In genomic region chr3L:9836524-9837047, dm6 we compare ENCODE assay signal across 1 fruit fly cellular context.
TF ChIP-seq lines count a peak whose summit lies in the region.

Gene I-2, minus strand, starts transcription at chr3L:9836805.

TF ChIP-seq in whole organism, embryonic, 481 proteins besides CTCF, POLR2A, EP300 and RAD21 (continued from another document and continues in another):
- peak; percentile 70 for TF ChIP-seq CG9932 (GFP tag; IDR thresholded peaks at IDR 0.05; lab: Robert Waterston, UW)
- peak; percentile 51 for TF ChIP-seq gfzf (GFP tag; optimal IDR thresholded peaks at IDR 0.05; lab: Kevin White, UChicago)
- no peak for TF ChIP-seq CG30403 (GFP tag; optimal IDR thresholded peaks at IDR 0.05; lab: Kevin White, UChicago)
- no peak for TF ChIP-seq CG6175 (GFP tag; IDR thresholded peaks at IDR 0.05; lab: Robert Waterston, UW)
- peak; percentile 88 for TF ChIP-seq knrl (GFP tag; IDR thresholded peaks at IDR 0.05; lab: Robert Waterston, UW; ENCODE audit: partially characterized antibody)
- peak; percentile 86 for TF ChIP-seq Scr (GFP tag; IDR thresholded peaks at IDR 0.05; lab: Robert Waterston, UW; ENCODE audit: partially characterized antibody)
- TF ChIP-seq sisA (GFP tag; IDR thresholded peaks at IDR 0.05; lab: Robert Waterston, UW): no peak
- TF ChIP-seq Rfx (GFP tag; IDR thresholded peaks at IDR 0.05; lab: Robert Waterston, UW): peak; percentile 32; the same call in 1 of the 2 replicates
- TF ChIP-seq BtbVII (GFP tag; optimal IDR thresholded peaks at IDR 0.05; lab: Kevin White, UChicago): no peak
- TF ChIP-seq Nf-YC (tag; optimal IDR thresholded peaks at IDR 0.05; lab: Kevin White, UChicago): no peak
- no peak for TF ChIP-seq CG1603 (tag; optimal IDR thresholded peaks at IDR 0.05; lab: Kevin White, UChicago)
- TF ChIP-seq Nf-YA (GFP tag; IDR thresholded peaks at IDR 0.05; lab: Robert Waterston, UW): no peak
- TF ChIP-seq Bdp1 (GFP tag; optimal IDR thresholded peaks at IDR 0.05; lab: Kevin White, UChicago): no peak
- TF ChIP-seq mld (GFP tag; IDR thresholded peaks at IDR 0.05; lab: Robert Waterston, UW; ENCODE audit: partially characterized antibody): 0 out of 3 replicates have a peak, but pooled peaks have one; percentile 41
- peak; percentile 45; the same call in 1 of the 2 replicates for TF ChIP-seq E2f2 (GFP tag; IDR thresholded peaks at IDR 0.05; lab: Robert Waterston, UW)
- TF ChIP-seq cas (GFP tag; IDR thresholded peaks at IDR 0.05; lab: Robert Waterston, UW): no peak
- peak; percentile 60 for TF ChIP-seq tna (GFP tag; IDR thresholded peaks at IDR 0.05; lab: Robert Waterston, UW; ENCODE audit: partially characterized antibody)
- no peak for TF ChIP-seq nom (GFP tag; optimal IDR thresholded peaks at IDR 0.05; lab: Kevin White, UChicago)
- no peak for TF ChIP-seq CG17568 (GFP tag; optimal IDR thresholded peaks at IDR 0.05; lab: Kevin White, UChicago)
- TF ChIP-seq Bgb (GFP tag; IDR thresholded peaks at IDR 0.05; lab: Robert Waterston, UW; ENCODE audit: partially characterized antibody): peak; percentile 91
- no peak for TF ChIP-seq klu (GFP tag; IDR thresholded peaks at IDR 0.05; lab: Robert Waterston, UW)
- peak; percentile 40; the same call in 1 of the 3 replicates for TF ChIP-seq CG34422 (GFP tag; IDR thresholded peaks at IDR 0.05; lab: Robert Waterston, UW)
- TF ChIP-seq ham (GFP tag; IDR thresholded peaks at IDR 0.05; lab: Robert Waterston, UW): no peak
- no peak for TF ChIP-seq CG12744 (GFP tag; optimal IDR thresholded peaks at IDR 0.05; lab: Kevin White, UChicago)
- peak; percentile 49 for TF ChIP-seq Myb (GFP tag; optimal IDR thresholded peaks at IDR 0.05; lab: Kevin White, UChicago)
- TF ChIP-seq tio (GFP tag; optimal IDR thresholded peaks at IDR 0.05; lab: Kevin White, UChicago): no peak
- TF ChIP-seq CG6272 (GFP tag; IDR thresholded peaks at IDR 0.05; lab: Robert Waterston, UW): no peak
- TF ChIP-seq gsb (GFP tag; IDR thresholded peaks at IDR 0.05; lab: Robert Waterston, UW): no peak
- no peak for TF ChIP-seq Elba2 (GFP tag; optimal IDR thresholded peaks at IDR 0.05; lab: Kevin White, UChicago)
- TF ChIP-seq CG32532 (GFP tag; IDR thresholded peaks at IDR 0.05; lab: Robert Waterston, UW): no peak
- TF ChIP-seq run (tag; optimal IDR thresholded peaks at IDR 0.05; lab: Kevin White, UChicago): no peak
- no peak for TF ChIP-seq CG3163 (GFP tag; optimal IDR thresholded peaks at IDR 0.05; lab: Kevin White, UChicago)
- TF ChIP-seq CG16815 (GFP tag; optimal IDR thresholded peaks at IDR 0.05; lab: Kevin White, UChicago): no peak
- no peak for TF ChIP-seq gce (GFP tag; IDR thresholded peaks at IDR 0.05; lab: Robert Waterston, UW)
- peak; percentile 12 for TF ChIP-seq Chrac-16 (GFP tag; optimal IDR thresholded peaks at IDR 0.05; lab: Kevin White, UChicago)
- no peak for TF ChIP-seq CG13123 (GFP tag; optimal IDR thresholded peaks at IDR 0.05; lab: Kevin White, UChicago)
- peak; percentile 60 for TF ChIP-seq CG2129 (GFP tag; IDR thresholded peaks at IDR 0.05; lab: Robert Waterston, UW; ENCODE audit: partially characterized antibody)
- no peak for TF ChIP-seq CG12104 (GFP tag; optimal IDR thresholded peaks at IDR 0.05; lab: Kevin White, UChicago)
- no peak for TF ChIP-seq mirr (GFP tag; optimal IDR thresholded peaks at IDR 0.05; lab: Kevin White, UChicago)
- TF ChIP-seq Hmx (GFP tag; optimal IDR thresholded peaks at IDR 0.05; lab: Kevin White, UChicago): no peak
- TF ChIP-seq Blimp-1 (GFP tag; optimal IDR thresholded peaks at IDR 0.05; lab: Kevin White, UChicago): no peak
- TF ChIP-seq CG4730 (GFP tag; IDR thresholded peaks at IDR 0.05; lab: Robert Waterston, UW): no peak
- TF ChIP-seq Trl (optimal IDR thresholded peaks at IDR 0.05; lab: Kevin White, UChicago): no peak
- no peak for TF ChIP-seq Trl (GFP tag; optimal IDR thresholded peaks at IDR 0.05; lab: Kevin White, UChicago)
- TF ChIP-seq HmgZ (tag; optimal IDR thresholded peaks at IDR 0.05; lab: Kevin White, UChicago): peak; percentile 51
- no peak for TF ChIP-seq CG12299 (tag; optimal IDR thresholded peaks at IDR 0.05; lab: Kevin White, UChicago)
- TF ChIP-seq ab (GFP tag; optimal IDR thresholded peaks at IDR 0.05; lab: Kevin White, UChicago): no peak
- no peak for TF ChIP-seq CG2889 (GFP tag; IDR thresholded peaks at IDR 0.05; lab: Robert Waterston, UW)
- TF ChIP-seq C15 (GFP tag; IDR thresholded peaks at IDR 0.05; lab: Robert Waterston, UW): no peak
- no peak for TF ChIP-seq CG17612 (GFP tag; IDR thresholded peaks at IDR 0.05; lab: Robert Waterston, UW)
- TF ChIP-seq trem (tag; optimal IDR thresholded peaks at IDR 0.05; lab: Kevin White, UChicago): peak; percentile 47
- TF ChIP-seq tx (GFP tag; optimal IDR thresholded peaks at IDR 0.05; lab: Kevin White, UChicago): no peak
- peak; percentile 39 for TF ChIP-seq sug (tag; optimal IDR thresholded peaks at IDR 0.05; lab: Kevin White, UChicago)
- TF ChIP-seq Dll (GFP tag; IDR thresholded peaks at IDR 0.05; lab: Robert Waterston, UW; ENCODE audit: partially characterized antibody): peak; percentile 87
- TF ChIP-seq CG18599 (GFP tag; optimal IDR thresholded peaks at IDR 0.05; lab: Kevin White, UChicago): no peak
- peak; percentile 67; the same call in 1 of the 3 replicates for TF ChIP-seq zen2 (GFP tag; IDR thresholded peaks at IDR 0.05; lab: Robert Waterston, UW; ENCODE audit: partially characterized antibody)
- TF ChIP-seq Gsc (GFP tag; IDR thresholded peaks at IDR 0.05; lab: Robert Waterston, UW): no peak
- TF ChIP-seq CG6813 (GFP tag; optimal IDR thresholded peaks at IDR 0.05; lab: Kevin White, UChicago): no peak
- TF ChIP-seq CG11560 (tag; IDR thresholded peaks at IDR 0.05; lab: Robert Waterston, UW): no peak
- no peak for TF ChIP-seq fd64A (GFP tag; optimal IDR thresholded peaks at IDR 0.05; lab: Kevin White, UChicago)
- TF ChIP-seq hb (GFP tag; IDR thresholded peaks at IDR 0.05; lab: Robert Waterston, UW; ENCODE audit: partially characterized antibody): peak; percentile 73; the same call in 2 of the 3 replicates
- TF ChIP-seq kah (GFP tag; optimal IDR thresholded peaks at IDR 0.05; lab: Kevin White, UChicago): no peak
- peak; percentile 84 for TF ChIP-seq BEAF-32 (GFP tag; optimal IDR thresholded peaks at IDR 0.05; lab: Kevin White, UChicago)
- TF ChIP-seq HmgD (GFP tag; optimal IDR thresholded peaks at IDR 0.05; lab: Kevin White, UChicago): peak; percentile 45
- TF ChIP-seq CG8089 (GFP tag; optimal IDR thresholded peaks at IDR 0.05; lab: Kevin White, UChicago): no peak
- peak; percentile 34 for TF ChIP-seq Xbp1 (GFP tag; optimal IDR thresholded peaks at IDR 0.05; lab: Kevin White, UChicago)
- no peak for TF ChIP-seq dm (GFP tag; optimal IDR thresholded peaks at IDR 0.05; lab: Kevin White, UChicago)
- peak; percentile 58 for TF ChIP-seq sna (GFP tag; IDR thresholded peaks at IDR 0.05; lab: Robert Waterston, UW; ENCODE audit: partially characterized antibody)
- no peak for TF ChIP-seq CG31388 (GFP tag; optimal IDR thresholded peaks at IDR 0.05; lab: Kevin White, UChicago)
- TF ChIP-seq CG2875 (GFP tag; optimal IDR thresholded peaks at IDR 0.05; lab: Kevin White, UChicago): no peak
- TF ChIP-seq Dp (GFP tag; optimal IDR thresholded peaks at IDR 0.05; lab: Kevin White, UChicago): peak; percentile 28
- peak; percentile 37 for TF ChIP-seq CG2712 (tag; optimal IDR thresholded peaks at IDR 0.05; lab: Kevin White, UChicago)
- no peak for TF ChIP-seq lbe (GFP tag; optimal IDR thresholded peaks at IDR 0.05; lab: Kevin White, UChicago)
- peak; percentile 19 for TF ChIP-seq YL-1 (GFP tag; optimal IDR thresholded peaks at IDR 0.05; lab: Kevin White, UChicago)
- no peak for TF ChIP-seq CG5245 (GFP tag; optimal IDR thresholded peaks at IDR 0.05; lab: Kevin White, UChicago)
- TF ChIP-seq CG9437 (GFP tag; optimal IDR thresholded peaks at IDR 0.05; lab: Kevin White, UChicago): peak; percentile 26
- TF ChIP-seq CG16779 (GFP tag; IDR thresholded peaks at IDR 0.05; lab: Robert Waterston, UW): no peak
- peak; percentile 72 for TF ChIP-seq CG14860 (GFP tag; IDR thresholded peaks at IDR 0.05; lab: Robert Waterston, UW; ENCODE audit: partially characterized antibody)
- peak; percentile 1 for TF ChIP-seq Sry-β (GFP tag; optimal IDR thresholded peaks at IDR 0.05; lab: Kevin White, UChicago)
- TF ChIP-seq CG6791 (GFP tag; IDR thresholded peaks at IDR 0.05; lab: Robert Waterston, UW; ENCODE audit: partially characterized antibody): peak; percentile 88
- TF ChIP-seq CG7556 (GFP tag; optimal IDR thresholded peaks at IDR 0.05; lab: Kevin White, UChicago): no peak
- no peak for TF ChIP-seq CG13894 (tag; optimal IDR thresholded peaks at IDR 0.05; lab: Kevin White, UChicago)
- no peak for TF ChIP-seq Kr (GFP tag; optimal IDR thresholded peaks at IDR 0.05; lab: Kevin White, UChicago)
- no peak for TF ChIP-seq Max (GFP tag; optimal IDR thresholded peaks at IDR 0.05; lab: Kevin White, UChicago)
- peak; percentile 19; the same call in 1 of the 2 replicates for TF ChIP-seq CG10366 (GFP tag; IDR thresholded peaks at IDR 0.05; lab: Robert Waterston, UW)
- TF ChIP-seq E2f1 (GFP tag; IDR thresholded peaks at IDR 0.05; lab: Robert Waterston, UW): no peak
- TF ChIP-seq CG17912 (GFP tag; optimal IDR thresholded peaks at IDR 0.05; lab: Kevin White, UChicago): no peak
- TF ChIP-seq chm (GFP tag; IDR thresholded peaks at IDR 0.05; lab: Robert Waterston, UW): 0 out of 2 replicates have a peak, but pooled peaks have one; percentile 28
- no peak for TF ChIP-seq pnt (GFP tag; optimal IDR thresholded peaks at IDR 0.05; lab: Kevin White, UChicago)
- TF ChIP-seq Neu2 (GFP tag; optimal IDR thresholded peaks at IDR 0.05; lab: Kevin White, UChicago; ENCODE audit: borderline replicate concordance): no peak
- no peak for TF ChIP-seq Abd-B (GFP tag; optimal IDR thresholded peaks at IDR 0.05; lab: Kevin White, UChicago)
- peak; percentile 10 for TF ChIP-seq CG8924 (tag; optimal IDR thresholded peaks at IDR 0.05; lab: Kevin White, UChicago)
- TF ChIP-seq Mrtf (GFP tag; IDR thresholded peaks at IDR 0.05; lab: Robert Waterston, UW): no peak
- peak; percentile 70 for TF ChIP-seq stwl (tag; optimal IDR thresholded peaks at IDR 0.05; lab: Kevin White, UChicago)
- TF ChIP-seq CG12236 (GFP tag; optimal IDR thresholded peaks at IDR 0.05; lab: Kevin White, UChicago): no peak
- TF ChIP-seq Pdp1 (GFP tag; optimal IDR thresholded peaks at IDR 0.05; lab: Kevin White, UChicago): no peak
- peak; percentile 45 for TF ChIP-seq pita (GFP tag; optimal IDR thresholded peaks at IDR 0.05; lab: Kevin White, UChicago)
- TF ChIP-seq Atf-2 (GFP tag; optimal IDR thresholded peaks at IDR 0.05; lab: Kevin White, UChicago): no peak
- TF ChIP-seq CG6689 (GFP tag; IDR thresholded peaks at IDR 0.05; lab: Robert Waterston, UW): no peak
- TF ChIP-seq chinmo (GFP tag; IDR thresholded peaks at IDR 0.05; lab: Robert Waterston, UW; ENCODE audit: partially characterized antibody): peak; percentile 61; the same call in 1 of the 4 replicates
- TF ChIP-seq abd-A (tag; optimal IDR thresholded peaks at IDR 0.05; lab: Kevin White, UChicago): no peak
- TF ChIP-seq exex (tag; optimal IDR thresholded peaks at IDR 0.05; lab: Kevin White, UChicago): no peak
- TF ChIP-seq CG3065 (GFP tag; optimal IDR thresholded peaks at IDR 0.05; lab: Kevin White, UChicago): no peak
- no peak for TF ChIP-seq CG10959 (GFP tag; IDR thresholded peaks at IDR 0.05; lab: Robert Waterston, UW)
- no peak for TF ChIP-seq CG4707 (GFP tag; optimal IDR thresholded peaks at IDR 0.05; lab: Kevin White, UChicago)
- TF ChIP-seq CHES-1-like (GFP tag; optimal IDR thresholded peaks at IDR 0.05; lab: Kevin White, UChicago): no peak
- no peak for TF ChIP-seq kay (GFP tag; optimal IDR thresholded peaks at IDR 0.05; lab: Kevin White, UChicago)
- TF ChIP-seq danr (GFP tag; IDR thresholded peaks at IDR 0.05; lab: Robert Waterston, UW): no peak
- peak; percentile 84 for TF ChIP-seq Opbp (GFP tag; IDR thresholded peaks at IDR 0.05; lab: Robert Waterston, UW; ENCODE audit: partially characterized antibody)
- TF ChIP-seq CG2202 (tag; optimal IDR thresholded peaks at IDR 0.05; lab: Kevin White, UChicago): no peak
- peak; percentile 86 for TF ChIP-seq bbx (GFP tag; IDR thresholded peaks at IDR 0.05; lab: Robert Waterston, UW; ENCODE audit: partially characterized antibody)
- TF ChIP-seq Camta (GFP tag; optimal IDR thresholded peaks at IDR 0.05; lab: Kevin White, UChicago): no peak
- peak; percentile 61 for TF ChIP-seq gro (GFP tag; optimal IDR thresholded peaks at IDR 0.05; lab: Kevin White, UChicago)
- peak; percentile 82 for TF ChIP-seq CG34224 (GFP tag; IDR thresholded peaks at IDR 0.05; lab: Robert Waterston, UW; ENCODE audit: partially characterized antibody)
- TF ChIP-seq CG3847 (GFP tag; IDR thresholded peaks at IDR 0.05; lab: Robert Waterston, UW): no peak
- TF ChIP-seq CG4282 (GFP tag; optimal IDR thresholded peaks at IDR 0.05; lab: Kevin White, UChicago): peak; percentile 16
- peak; percentile 73 for TF ChIP-seq ato (GFP tag; IDR thresholded peaks at IDR 0.05; lab: Robert Waterston, UW; ENCODE audit: partially characterized antibody)
- no peak for TF ChIP-seq luna (GFP tag; optimal IDR thresholded peaks at IDR 0.05; lab: Kevin White, UChicago)
- no peak for TF ChIP-seq CG7372 (GFP tag; IDR thresholded peaks at IDR 0.05; lab: Robert Waterston, UW)
- TF ChIP-seq ash1 (GFP tag; optimal IDR thresholded peaks at IDR 0.05; lab: Kevin White, UChicago): no peak
- peak; percentile 92 for TF ChIP-seq Dref (GFP tag; IDR thresholded peaks at IDR 0.05; lab: Robert Waterston, UW)
- no peak for TF ChIP-seq Fer3 (tag; optimal IDR thresholded peaks at IDR 0.05; lab: Kevin White, UChicago)
- TF ChIP-seq CG3995 (GFP tag; optimal IDR thresholded peaks at IDR 0.05; lab: Kevin White, UChicago): peak; percentile 64
- peak; percentile 39 for TF ChIP-seq Hsf (GFP tag; optimal IDR thresholded peaks at IDR 0.05; lab: Kevin White, UChicago)
- no peak for TF ChIP-seq CG10565 (GFP tag; optimal IDR thresholded peaks at IDR 0.05; lab: Kevin White, UChicago)
- no peak for TF ChIP-seq CG8290 (GFP tag; optimal IDR thresholded peaks at IDR 0.05; lab: Kevin White, UChicago)
- no peak for TF ChIP-seq CG8290 (tag; optimal IDR thresholded peaks at IDR 0.05; lab: Kevin White, UChicago)
- no peak for TF ChIP-seq unpg (GFP tag; optimal IDR thresholded peaks at IDR 0.05; lab: Kevin White, UChicago)
- no peak for TF ChIP-seq Spps (tag; optimal IDR thresholded peaks at IDR 0.05; lab: Kevin White, UChicago)
- peak; percentile 22 for TF ChIP-seq chn (GFP tag; optimal IDR thresholded peaks at IDR 0.05; lab: Kevin White, UChicago)
- TF ChIP-seq Deaf1 (tag; optimal IDR thresholded peaks at IDR 0.05; lab: Kevin White, UChicago): no peak
- TF ChIP-seq row (GFP tag; IDR thresholded peaks at IDR 0.05; lab: Robert Waterston, UW): peak; percentile 91
- TF ChIP-seq Asciz (GFP tag; optimal IDR thresholded peaks at IDR 0.05; lab: Kevin White, UChicago): no peak
